Comparison of ENCODE assay signal across 1 fruit fly cellular context in the genomic region with DNA sequence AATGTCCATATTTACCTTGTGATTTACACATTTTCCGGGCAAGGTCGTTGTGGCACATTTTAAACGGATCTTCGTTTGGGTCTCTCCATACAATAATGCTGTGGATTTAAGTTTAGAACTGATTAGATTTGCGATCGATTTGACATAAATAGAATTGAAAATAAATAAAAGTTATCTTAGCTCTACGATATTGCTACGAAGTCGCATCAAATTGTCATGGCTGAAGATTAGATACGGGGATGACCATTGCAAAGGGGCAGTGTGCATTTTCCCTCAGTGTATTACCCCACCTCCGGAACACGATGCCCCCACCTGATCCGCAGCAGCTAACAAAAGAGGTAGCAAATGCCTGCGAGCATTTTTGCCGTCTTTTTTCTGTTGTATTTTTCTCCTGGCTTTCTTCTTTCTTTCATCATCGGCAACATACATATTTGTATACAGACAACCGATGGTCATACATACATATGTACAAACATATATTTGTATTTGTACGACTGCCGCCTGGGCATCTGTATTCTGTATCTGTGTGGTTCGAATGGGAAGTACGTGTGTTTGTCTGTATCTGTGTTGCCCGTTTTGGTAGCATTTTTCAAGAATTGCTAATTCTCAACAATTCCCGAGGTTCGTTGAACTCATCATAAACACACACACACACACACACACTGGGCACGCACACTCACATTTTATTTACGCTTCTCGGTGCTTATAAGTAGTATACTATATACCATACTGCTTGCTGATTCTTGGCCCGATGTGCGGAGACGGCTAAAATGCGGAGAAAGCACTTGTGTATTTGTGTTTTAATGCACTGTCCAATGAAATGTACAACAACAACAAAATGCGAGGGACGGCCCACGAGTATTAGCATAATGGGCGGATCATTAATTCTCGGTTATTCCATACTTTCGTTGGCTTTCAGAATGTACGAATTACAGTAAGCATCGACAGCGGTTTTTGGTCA.
TF ChIP-seq lines count a peak whose summit lies in the region.

No protein-coding gene starts in this region.

TF ChIP-seq in whole organism, embryonic, 481 proteins besides CTCF, POLR2A, EP300 and RAD21 (continued from another document):
- TF ChIP-seq CG11456 (GFP tag; IDR thresholded peaks at IDR 0.05; lab: Robert Waterston, UW) (no peak), CG9817 (tag; optimal IDR thresholded peaks at IDR 0.05; lab: Kevin White, UChicago) (no peak), CG6689 (GFP tag; IDR thresholded peaks at IDR 0.05; lab: Robert Waterston, UW) (no peak), CG1603 (tag; optimal IDR thresholded peaks at IDR 0.05; lab: Kevin White, UChicago) (peak; percentile 31), dysf (GFP tag; IDR thresholded peaks at IDR 0.05; lab: Robert Waterston, UW) (no peak), kni (GFP tag; optimal IDR thresholded peaks at IDR 0.05; lab: Kevin White, UChicago) (peak; percentile 17), CkIIα-i1 (GFP tag; IDR thresholded peaks at IDR 0.05; lab: Robert Waterston, UW) (no peak), Lpt (GFP tag; optimal IDR thresholded peaks at IDR 0.05; lab: Kevin White, UChicago) (no peak), prd (optimal IDR thresholded peaks at IDR 0.05; lab: Kevin White, UChicago) (no peak), prd (GFP tag; IDR thresholded peaks at IDR 0.05; lab: Robert Waterston, UW) (peak; percentile 28; the same call in 1 of the 3 replicates), sd (tag; optimal IDR thresholded peaks at IDR 0.05; lab: Kevin White, UChicago) (peak; percentile 53), sima (GFP tag; optimal IDR thresholded peaks at IDR 0.05; lab: Kevin White, UChicago) (no peak), CG10979 (tag; optimal IDR thresholded peaks at IDR 0.05; lab: Kevin White, UChicago) (peak; percentile 8), caup (GFP tag; optimal IDR thresholded peaks at IDR 0.05; lab: Kevin White, UChicago; ENCODE audit: severe bottlenecking) (no peak), lab (GFP tag; optimal IDR thresholded peaks at IDR 0.05; lab: Kevin White, UChicago) (peak; percentile 12), CG4730 (GFP tag; IDR thresholded peaks at IDR 0.05; lab: Robert Waterston, UW) (no peak), CG13624 (GFP tag; optimal IDR thresholded peaks at IDR 0.05; lab: Kevin White, UChicago) (no peak), CG6854 (GFP tag; optimal IDR thresholded peaks at IDR 0.05; lab: Kevin White, UChicago) (no peak), row (GFP tag; IDR thresholded peaks at IDR 0.05; lab: Robert Waterston, UW) (0 out of 3 replicates have a peak, but pooled peaks have one; percentile 10)
